Fruit fly (Drosophila melanogaster): ENCODE data around the gene Src64B.

dm6 chr3L:4623870-4624269 lies 2.1 kb downstream of the Src64B start:
- TF ChIP-seq Rel (GFP tag; optimal IDR thresholded peaks at IDR 0.05): no peak
- no peak for TF ChIP-seq Rel (tag; optimal IDR thresholded peaks at IDR 0.05)
- no peak for TF ChIP-seq rgr (GFP tag; optimal IDR thresholded peaks at IDR 0.05)
- no peak for TF ChIP-seq psq (GFP tag; optimal IDR thresholded peaks at IDR 0.05)
- no peak for TF ChIP-seq usp (GFP tag; optimal IDR thresholded peaks at IDR 0.05)
- TF ChIP-seq h (GFP tag; optimal IDR thresholded peaks at IDR 0.05): peak; percentile 18
- TF ChIP-seq ey (GFP tag; optimal IDR thresholded peaks at IDR 0.05): peak; percentile 47
- TF ChIP-seq Myc (optimal IDR thresholded peaks at IDR 0.05): no peak
- no peak for TF ChIP-seq CG9705 (GFP tag; optimal IDR thresholded peaks at IDR 0.05)
- TF ChIP-seq pan (optimal IDR thresholded peaks at IDR 0.05): no peak
- no peak for TF ChIP-seq lola (GFP tag; optimal IDR thresholded peaks at IDR 0.05)
- no peak for TF ChIP-seq Sp1 (GFP tag; optimal IDR thresholded peaks at IDR 0.05)
